ENCODE assay signal across 2 worm cellular contexts in genomic region chrV:4346799-4347198, ce11.
TF ChIP-seq lines count a peak whose summit lies in the region.

TSS of gene mcm-7 (plus strand) at chrV:4347166.

TF ChIP-seq in whole organism, L1 larva, 84 proteins besides CTCF, POLR2A, EP300 and RAD21 (continued from another document):
- TF ChIP-seq aly-2 (tag; optimal IDR thresholded peaks at IDR 0.05; lab: Kevin White, UChicago) (no peak), snu-23 (GFP tag; optimal IDR thresholded peaks at IDR 0.05; lab: Kevin White, UChicago) (peak; percentile 64), tbx-2 (tag; optimal IDR thresholded peaks at IDR 0.05; lab: Kevin White, UChicago) (peak; percentile 56), lin-13 (GFP tag; optimal IDR thresholded peaks at IDR 0.05; lab: Kevin White, UChicago) (peak; percentile 16), irx-1 (tag; optimal IDR thresholded peaks at IDR 0.05; lab: Kevin White, UChicago) (peak; percentile 12), sup-37 (GFP tag; optimal IDR thresholded peaks at IDR 0.05; lab: Kevin White, UChicago) (no peak), ceh-90 (tag; optimal IDR thresholded peaks at IDR 0.05; lab: Kevin White, UChicago) (no peak), unc-130 (tag; optimal IDR thresholded peaks at IDR 0.05; lab: Kevin White, UChicago) (peak; percentile 43), nhr-85 (tag; lab: Kevin White, UChicago) (peak; percentile 55), nhr-19 (GFP tag; conservative IDR thresholded peaks at IDR 0.05; lab: Robert Waterston, UW) (peak; percentile 39), lin-35 (GFP tag; optimal IDR thresholded peaks at IDR 0.05; lab: Kevin White, UChicago) (peak; percentile 94 to 98), dsc-1 (tag; optimal IDR thresholded peaks at IDR 0.05; lab: Kevin White, UChicago) (peak; percentile 12), nhr-84 (tag; optimal IDR thresholded peaks at IDR 0.05; lab: Kevin White, UChicago) (no peak)

TF ChIP-seq in whole organism, L4 larva, 104 proteins besides CTCF, POLR2A, EP300 and RAD21 (continued from another document):
- TF ChIP-seq dpl-1 (GFP tag; optimal IDR thresholded peaks at IDR 0.05; lab: Kevin White, UChicago) (peak; percentile 93), nhr-28 (tag; optimal IDR thresholded peaks at IDR 0.05; lab: Kevin White, UChicago) (peak; percentile 23), Y75B8A.6 (GFP tag; IDR thresholded peaks at IDR 0.05; lab: Robert Waterston, UW) (no peak), cey-2 (tag; optimal IDR thresholded peaks at IDR 0.05; lab: Kevin White, UChicago; ENCODE audit: borderline replicate concordance, insufficient read depth) (no peak), set-16 (GFP tag; IDR thresholded peaks at IDR 0.05; lab: Robert Waterston, UW) (no peak), unc-130 (GFP tag; optimal IDR thresholded peaks at IDR 0.05; lab: Kevin White, UChicago) (peak; percentile 22), egl-43 (GFP tag; IDR thresholded peaks at IDR 0.05; lab: Robert Waterston, UW) (no peak), nhr-25 (tag; optimal IDR thresholded peaks at IDR 0.05; lab: Kevin White, UChicago; ENCODE audit: borderline replicate concordance, insufficient read depth) (no peak), ces-1 (GFP tag; optimal IDR thresholded peaks at IDR 0.05; lab: Kevin White, UChicago) (no peak), lin-29 (GFP tag; IDR thresholded peaks at IDR 0.05; lab: Robert Waterston, UW) (no peak), ceh-44 (GFP tag; IDR thresholded peaks at IDR 0.05; lab: Robert Waterston, UW) (no peak), ceh-28 (tag; optimal IDR thresholded peaks at IDR 0.05; lab: Kevin White, UChicago) (no peak), F26F4.8 (GFP tag; conservative IDR thresholded peaks at IDR 0.05; lab: Robert Waterston, UW) (no peak), snpc-1.2 (GFP tag; IDR thresholded peaks at IDR 0.05; lab: Robert Waterston, UW) (no peak), zfp-3 (GFP tag; conservative IDR thresholded peaks at IDR 0.05; lab: Robert Waterston, UW) (no peak), R02D3.7 (tag; optimal IDR thresholded peaks at IDR 0.05; lab: Kevin White, UChicago) (no peak), spr-3 (GFP tag; optimal IDR thresholded peaks at IDR 0.05; lab: Kevin White, UChicago) (no peak), ztf-7 (tag; optimal IDR thresholded peaks at IDR 0.05; lab: Kevin White, UChicago) (no peak), unc-39 (tag; optimal IDR thresholded peaks at IDR 0.05; lab: Kevin White, UChicago) (no peak), nhr-77 (tag; optimal IDR thresholded peaks at IDR 0.05; lab: Kevin White, UChicago) (no peak), tag-97 (GFP tag; IDR thresholded peaks at IDR 0.05; lab: Robert Waterston, UW) (no peak), nhr-48 (tag; optimal IDR thresholded peaks at IDR 0.05; lab: Kevin White, UChicago) (no peak), hmg-1.1 (GFP tag; IDR thresholded peaks at IDR 0.05; lab: Robert Waterston, UW) (peak; percentile 39; the same call in 1 of the 2 replicates), spr-1 (tag; optimal IDR thresholded peaks at IDR 0.05; lab: Kevin White, UChicago) (no peak), arid-1 (GFP tag; conservative IDR thresholded peaks at IDR 0.05; lab: Robert Waterston, UW) (no peak), ama-1 (optimal IDR thresholded peaks at IDR 0.05; lab: Kevin White, UChicago) (peak; percentile 31), dmd-9 (GFP tag; IDR thresholded peaks at IDR 0.05; lab: Robert Waterston, UW) (no peak), lin-13 (GFP tag; optimal IDR thresholded peaks at IDR 0.05; lab: Kevin White, UChicago) (peak; percentile 33), Y5F2A.4 (GFP tag; optimal IDR thresholded peaks at IDR 0.05; lab: Kevin White, UChicago) (no peak), zag-1 (tag; optimal IDR thresholded peaks at IDR 0.05; lab: Kevin White, UChicago) (no peak), dmd-6 (GFP tag; IDR thresholded peaks at IDR 0.05; lab: Robert Waterston, UW) (peak; percentile 25), saeg-2 (GFP tag; IDR thresholded peaks at IDR 0.05; lab: Robert Waterston, UW) (no peak), nhr-6 (tag; optimal IDR thresholded peaks at IDR 0.05; lab: Kevin White, UChicago) (peak; percentile 70), nhr-237 (tag; optimal IDR thresholded peaks at IDR 0.05; lab: Kevin White, UChicago) (no peak), nhr-41 (GFP tag; IDR thresholded peaks at IDR 0.05; lab: Robert Waterston, UW) (no peak), Y48G9A.11 (GFP tag; IDR thresholded peaks at IDR 0.05; lab: Robert Waterston, UW) (no peak), mes-2 (tag; optimal IDR thresholded peaks at IDR 0.05; lab: Kevin White, UChicago; ENCODE audit: poor library complexity, severe bottlenecking) (peak; percentile 79), F49E8.2 (tag; optimal IDR thresholded peaks at IDR 0.05; lab: Kevin White, UChicago; ENCODE audit: borderline replicate concordance) (no peak), mdt-29 (GFP tag; IDR thresholded peaks at IDR 0.05; lab: Robert Waterston, UW) (no peak), zip-2 (tag; optimal IDR thresholded peaks at IDR 0.05; lab: Kevin White, UChicago) (peak; percentile 8), Y105C5A.15 (GFP tag; IDR thresholded peaks at IDR 0.05; lab: Robert Waterston, UW) (no peak), sdz-12 (GFP tag; optimal IDR thresholded peaks at IDR 0.05; lab: Kevin White, UChicago) (no peak), duxl-1 (tag; optimal IDR thresholded peaks at IDR 0.05; lab: Kevin White, UChicago; ENCODE audit: poor library complexity) (no peak), F10B5.3 (tag; optimal IDR thresholded peaks at IDR 0.05; lab: Kevin White, UChicago) (no peak), tra-1 (GFP tag; IDR thresholded peaks at IDR 0.05; lab: Robert Waterston, UW) (no peak), nhr-10 (tag; optimal IDR thresholded peaks at IDR 0.05; lab: Kevin White, UChicago) (no peak), jun-1 (tag; optimal IDR thresholded peaks at IDR 0.05; lab: Kevin White, UChicago) (no peak), daf-8 (GFP tag; IDR thresholded peaks at IDR 0.05; lab: Robert Waterston, UW) (no peak), nhr-76 (tag; optimal IDR thresholded peaks at IDR 0.05; lab: Kevin White, UChicago) (no peak), T26A8.4 (GFP tag; IDR thresholded peaks at IDR 0.05; lab: Robert Waterston, UW) (no peak), madf-5 (GFP tag; IDR thresholded peaks at IDR 0.05; lab: Robert Waterston, UW) (no peak), lin-38 (GFP tag; IDR thresholded peaks at IDR 0.05; lab: Robert Waterston, UW) (peak; percentile 68), nhr-102 (tag; optimal IDR thresholded peaks at IDR 0.05; lab: Kevin White, UChicago) (no peak), hlh-30 (tag; optimal IDR thresholded peaks at IDR 0.05; lab: Kevin White, UChicago; ENCODE audit: insufficient read depth) (no peak), T20F7.1 (GFP tag; optimal IDR thresholded peaks at IDR 0.05; lab: Kevin White, UChicago) (no peak), daf-16 (GFP tag; optimal IDR thresholded peaks at IDR 0.05; lab: Kevin White, UChicago) (no peak), daf-16 (tag; optimal IDR thresholded peaks at IDR 0.05; lab: Kevin White, UChicago) (no peak), lin-1 (GFP tag; IDR thresholded peaks at IDR 0.05; lab: Robert Waterston, UW) (no peak), pqm-1 (tag; optimal IDR thresholded peaks at IDR 0.05; lab: Kevin White, UChicago) (no peak), rbr-2 (tag; optimal IDR thresholded peaks at IDR 0.05; lab: Kevin White, UChicago) (no peak), vab-7 (GFP tag; IDR thresholded peaks at IDR 0.05; lab: Robert Waterston, UW) (no peak), fkh-10 (GFP tag; optimal IDR thresholded peaks at IDR 0.05; lab: Kevin White, UChicago) (no peak), F44E2.7 (GFP tag; IDR thresholded peaks at IDR 0.05; lab: Robert Waterston, UW) (no peak), hlh-11 (tag; optimal IDR thresholded peaks at IDR 0.05; lab: Kevin White, UChicago) (peak; percentile 42)
